Fruit fly (Drosophila melanogaster) whole organism: ENCODE measurements around the gene dah.

Experiments
- CG8478 ChIP-seq: fragments of >200 bp; optimal IDR thresholded peaks from 2 replicates; lab custom pipeline; 2018; ENCODE audit warnings: inconsistent platforms
- Dll ChIP-seq: fragments of >200 bp; optimal IDR thresholded peaks from 2 replicates; lab custom pipeline; 2017
- EcR ChIP-seq, 2 experiments: fragments of >200 bp; optimal IDR thresholded peaks; 2 replicates each; lab custom pipeline; 2017; ENCODE audit warnings: missing biosample characterization in 2 of 2, missing genetic modification characterization in 2 of 2, missing genetic modification reagents in 2 of 2
- psq ChIP-seq: fragments of >200 bp; optimal IDR thresholded peaks from 2 replicates; lab custom pipeline; 2017

- TF ChIP-seq psq (lab: Kevin White, UChicago), result no peak
- TF ChIP-seq Dll (lab: Kevin White, UChicago), result no peak
- TF ChIP-seq CG8478 (lab: Kevin White, UChicago), result no peak
- TF ChIP-seq EcR (GFP tag; optimal IDR thresholded peaks at IDR 0.05; lab: Kevin White, UChicago), result no peak
These were observed 28.0 kb upstream of the dah start for dm6 chrX:15299927-15300740.
